Fruit fly (Drosophila melanogaster): ENCODE results near the gene Dph4.
A peak's percentile ranks its signal among the peaks of the same experiment; 100 is the strongest.

Dph4 gene

DNA sequence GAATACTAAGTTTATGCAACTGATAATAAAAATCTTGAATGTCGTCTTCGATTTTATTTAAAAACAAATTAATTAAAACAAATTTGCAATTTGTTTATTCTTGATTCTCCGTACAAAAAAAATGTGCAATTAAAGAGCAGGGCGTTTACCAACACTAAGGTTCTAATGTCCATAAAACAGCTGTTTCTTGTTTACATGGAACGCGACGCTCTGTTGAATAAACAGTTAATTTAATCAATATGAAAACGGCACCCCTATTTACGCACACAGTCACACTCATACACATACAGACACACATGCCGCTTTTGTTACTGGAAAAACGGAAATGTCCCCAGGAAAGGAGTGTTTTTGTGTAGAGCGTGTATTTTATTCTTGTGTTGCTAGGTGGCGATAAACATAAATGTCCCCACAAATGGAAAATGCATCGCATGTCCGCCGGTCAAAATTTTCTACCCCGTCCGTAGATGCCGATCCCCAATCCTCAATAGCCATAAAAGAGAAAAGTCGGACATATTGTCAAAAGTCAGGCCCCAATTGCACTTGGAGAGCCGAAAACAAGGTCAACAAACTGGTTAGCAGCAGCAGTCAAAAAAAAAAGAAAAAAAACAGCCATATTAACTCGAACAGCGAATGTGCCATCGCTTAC, 817 bp downstream of the Dph4 start (continued):
- no peak for TF ChIP-seq so (GFP tag; IDR thresholded peaks at IDR 0.05)
- no peak for TF ChIP-seq peb (GFP tag; IDR thresholded peaks at IDR 0.05)
- no peak for TF ChIP-seq CG3726 (GFP tag; IDR thresholded peaks at IDR 0.05)
- TF ChIP-seq pfk (GFP tag; optimal IDR thresholded peaks at IDR 0.05), result peak; percentile 86
- no peak for TF ChIP-seq CG15073 (GFP tag; optimal IDR thresholded peaks at IDR 0.05)
- no peak for TF ChIP-seq CG17328 (GFP tag; IDR thresholded peaks at IDR 0.05)
- TF ChIP-seq Atf-2 (GFP tag; optimal IDR thresholded peaks at IDR 0.05), result peak; percentile 46
- peak; percentile 90 for TF ChIP-seq mirr (GFP tag; optimal IDR thresholded peaks at IDR 0.05)
- no peak for TF ChIP-seq ken (GFP tag; IDR thresholded peaks at IDR 0.05)
- peak; percentile 76 for TF ChIP-seq PHDP (tag; optimal IDR thresholded peaks at IDR 0.05)
- TF ChIP-seq Med (GFP tag), result peak; percentile 96
- peak; percentile 62 for TF ChIP-seq bigmax (GFP tag; optimal IDR thresholded peaks at IDR 0.05)
- TF ChIP-seq onecut (GFP tag; IDR thresholded peaks at IDR 0.05), result peak; percentile 97
- no peak for TF ChIP-seq CG32772 (GFP tag; IDR thresholded peaks at IDR 0.05)
- TF ChIP-seq CG17361 (GFP tag; IDR thresholded peaks at IDR 0.05), result no peak
- peak; percentile 25 for TF ChIP-seq gcm2 (GFP tag; optimal IDR thresholded peaks at IDR 0.05)
- TF ChIP-seq klu (GFP tag; IDR thresholded peaks at IDR 0.05), result no peak
- peak; percentile 52 for TF ChIP-seq CG13775 (GFP tag; optimal IDR thresholded peaks at IDR 0.05)
- peak; percentile 82 for TF ChIP-seq BtbVII (GFP tag; optimal IDR thresholded peaks at IDR 0.05)
- no peak for TF ChIP-seq CG34422 (GFP tag; IDR thresholded peaks at IDR 0.05)
- TF ChIP-seq Oli (tag; optimal IDR thresholded peaks at IDR 0.05), result peak; percentile 23
- no peak for TF ChIP-seq GATAe (GFP tag; conservative IDR thresholded peaks at IDR 0.05)
- no peak for TF ChIP-seq Hr78 (GFP tag; optimal IDR thresholded peaks at IDR 0.05)
- TF ChIP-seq CG13296 (GFP tag; optimal IDR thresholded peaks at IDR 0.05), result peak; percentile 84
- peak; percentile 57 for TF ChIP-seq phol (tag; optimal IDR thresholded peaks at IDR 0.05)
- TF ChIP-seq CG10321 (GFP tag; IDR thresholded peaks at IDR 0.05), result no peak
- no peak for TF ChIP-seq inv (GFP tag; IDR thresholded peaks at IDR 0.05; ENCODE audit: partially characterized antibody)
- peak in 1 of 3 experiments; percentile 78 for TF ChIP-seq Stat92E (GFP tag; optimal IDR thresholded peaks at IDR 0.05)
- TF ChIP-seq shn (GFP tag; optimal IDR thresholded peaks at IDR 0.05), result peak; percentile 52
- no peak for TF ChIP-seq CG14860 (GFP tag; IDR thresholded peaks at IDR 0.05; ENCODE audit: partially characterized antibody)
- peak; percentile 35 to 87 for TF ChIP-seq Pdp1 (GFP tag; optimal IDR thresholded peaks at IDR 0.05)
- TF ChIP-seq Lim3 (GFP tag; IDR thresholded peaks at IDR 0.05), result no peak
- peak; percentile 85 for TF ChIP-seq CG2202 (tag; optimal IDR thresholded peaks at IDR 0.05)
- TF ChIP-seq ssp (GFP tag; IDR thresholded peaks at IDR 0.05), result no peak
- TF ChIP-seq CG9797 (GFP tag; optimal IDR thresholded peaks at IDR 0.05), result peak; percentile 1
- TF ChIP-seq Atf6 (GFP tag; IDR thresholded peaks at IDR 0.05), result no peak
- TF ChIP-seq psq (GFP tag; optimal IDR thresholded peaks at IDR 0.05), result peak; percentile 66
- peak; percentile 76 for TF ChIP-seq CG18619 (GFP tag; optimal IDR thresholded peaks at IDR 0.05)
- TF ChIP-seq Dad (GFP tag; optimal IDR thresholded peaks at IDR 0.05), result peak; percentile 63
- peak; percentile 80 for TF ChIP-seq CG11398 (GFP tag; optimal IDR thresholded peaks at IDR 0.05)
- peak; percentile 69 for TF ChIP-seq org-1 (GFP tag; optimal IDR thresholded peaks at IDR 0.05)
- TF ChIP-seq cas (GFP tag; IDR thresholded peaks at IDR 0.05), result no peak
- peak; percentile 91 for TF ChIP-seq Asciz (GFP tag; optimal IDR thresholded peaks at IDR 0.05)
- peak; percentile 56 for TF ChIP-seq CG17186 (GFP tag; optimal IDR thresholded peaks at IDR 0.05)
- peak; percentile 50 for TF ChIP-seq dm (GFP tag; optimal IDR thresholded peaks at IDR 0.05)
- TF ChIP-seq Optix (GFP tag; IDR thresholded peaks at IDR 0.05), result no peak
- TF ChIP-seq CG8290 (GFP tag; optimal IDR thresholded peaks at IDR 0.05), result peak; percentile 70
- TF ChIP-seq CG8290 (tag; optimal IDR thresholded peaks at IDR 0.05), result peak; percentile 88 to 91
- peak; percentile 86 for TF ChIP-seq Hmr (GFP tag; optimal IDR thresholded peaks at IDR 0.05)
- TF ChIP-seq wdn (GFP tag; IDR thresholded peaks at IDR 0.05), result no peak
- peak; percentile 11 for TF ChIP-seq CG10274 (GFP tag; optimal IDR thresholded peaks at IDR 0.05)
